Fruit fly (Drosophila melanogaster): Measurements from ENCODE around the gene CG2211.

DNA sequence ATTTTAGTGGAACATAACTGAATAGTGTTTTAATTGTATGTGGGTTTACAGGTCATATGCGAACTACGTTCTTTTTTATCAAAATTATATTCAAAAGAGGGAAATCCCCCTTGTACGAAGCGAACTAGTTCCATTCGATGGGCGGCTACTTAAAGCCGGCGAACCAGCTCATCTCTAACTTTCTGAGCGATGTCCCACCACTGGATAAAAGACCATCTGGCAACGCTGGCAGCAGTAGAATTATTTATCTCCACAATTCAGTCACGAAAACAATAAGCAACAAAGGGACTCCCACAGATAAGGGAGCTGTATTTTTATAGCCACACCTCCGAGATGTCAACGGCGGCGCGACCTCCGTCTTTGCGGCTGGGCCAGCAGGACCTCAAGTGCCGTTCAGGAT, 39.5 kb downstream of the CG2211 start, which contains the start of gene Rabex-5:
- TF ChIP-seq usp (GFP tag; optimal IDR thresholded peaks at IDR 0.05) = no peak
- TF ChIP-seq EcR (GFP tag; optimal IDR thresholded peaks at IDR 0.05) = no peak
- TF ChIP-seq CG8478 (optimal IDR thresholded peaks at IDR 0.05) = no peak
- no peak for TF ChIP-seq psq (optimal IDR thresholded peaks at IDR 0.05)

All from whole organism.